Fruit fly (Drosophila melanogaster) whole organism, wandering third instar larva: Measurements from ENCODE around the gene Pli.

Experiments
- Abd-B ChIP-seq: fragments of >200 bp; optimal IDR thresholded peaks from 2 replicates; lab custom pipeline; 2017; ENCODE audit warnings: missing biosample characterization, missing genetic modification characterization
- Dfd ChIP-seq: fragments of >200 bp; optimal IDR thresholded peaks from 2 replicates; lab custom pipeline; 2017; ENCODE audit warnings: missing biosample characterization, missing genetic modification characterization
- Dif ChIP-seq: fragments of 200-275, 200-300 bp; sonication (Bioruptor generic); optimal IDR thresholded peaks from 2 replicates; lab custom pipeline; 2018; ENCODE audit warnings: missing biosample characterization, missing genetic modification characterization; ENCODE audit not compliant: partially characterized antibody
- GATAd ChIP-seq: sonication (Bioruptor generic); optimal IDR thresholded peaks from 2 replicates; lab custom pipeline; 2016; ENCODE audit warnings: missing biosample characterization, missing genetic modification characterization
- HLH106 ChIP-seq: fragments of 200-800 bp; optimal IDR thresholded peaks from 3 replicates; lab custom pipeline; 2019; ENCODE audit warnings: missing biosample characterization, mild to moderate bottlenecking, missing genetic modification characterization, moderate library complexity
- Hnf4 ChIP-seq: fragments of 200-800 bp; sonication (Bioruptor generic); optimal IDR thresholded peaks from 2 replicates; lab custom pipeline; 2016; ENCODE audit warnings: missing biosample characterization, mild to moderate bottlenecking, missing genetic modification characterization
- Hr83 ChIP-seq: fragments of 200-300 bp; sonication (Bioruptor generic); optimal IDR thresholded peaks from 2 replicates; lab custom pipeline; 2016; ENCODE audit warnings: missing biosample characterization, mild to moderate bottlenecking, missing genetic modification characterization, moderate library complexity; ENCODE audit not compliant: poor library complexity, severe bottlenecking
- Jra ChIP-seq: sonication (Bioruptor generic); optimal IDR thresholded peaks from 2 replicates; lab custom pipeline; 2016; ENCODE audit warnings: missing biosample characterization, missing genetic modification characterization
- Mio ChIP-seq: sonication (Bioruptor generic); optimal IDR thresholded peaks from 2 replicates; lab custom pipeline; 2016; ENCODE audit warnings: missing biosample characterization, missing genetic modification characterization
- Myc ChIP-seq: fragments of >200 bp; optimal IDR thresholded peaks from 2 replicates; lab custom pipeline; 2017
- OdsH ChIP-seq: fragments of 200-800 bp; sonication (Bioruptor generic); optimal IDR thresholded peaks from 2 replicates; lab custom pipeline; 2016; ENCODE audit warnings: missing biosample characterization, mild to moderate bottlenecking, missing genetic modification characterization
- Rel ChIP-seq, 2 experiments: fragments of 200-800 bp; sonication (Bioruptor generic) in 1 of 2; optimal IDR thresholded peaks; 2 replicates in 1 of 2; 3 replicates in 1 of 2; lab custom pipeline; 2016 to 2019; ENCODE audit warnings: mild to moderate bottlenecking in 2 of 2, missing biosample characterization in 2 of 2, missing genetic modification characterization in 2 of 2, moderate library complexity in 1 of 2
- Sp1 ChIP-seq: fragments of 200-800 bp; sonication (Bioruptor generic); optimal IDR thresholded peaks from 3 replicates; lab custom pipeline; 2019; ENCODE audit warnings: missing biosample characterization, mild to moderate bottlenecking, missing genetic modification characterization, moderate library complexity
- Vsx2 ChIP-seq: fragments of 200-300, 225-300 bp; sonication (Bioruptor generic); optimal IDR thresholded peaks from 2 replicates; lab custom pipeline; 2018; ENCODE audit warnings: missing biosample characterization, missing genetic modification characterization; ENCODE audit not compliant: partially characterized antibody
- br ChIP-seq: fragments of 200-800 bp; sonication (Bioruptor generic); optimal IDR thresholded peaks from 2 replicates; lab custom pipeline; 2016; ENCODE audit warnings: missing biosample characterization, missing genetic modification characterization
- brk ChIP-seq: fragments of 200-800 bp; sonication (Bioruptor generic); optimal IDR thresholded peaks from 2 replicates; lab custom pipeline; 2016; ENCODE audit warnings: missing biosample characterization, mild to moderate bottlenecking, missing genetic modification characterization
- dl ChIP-seq, 2 experiments: fragments of 175-275, 200-275 bp in 1 of 2; fragments of 200-275 bp in 1 of 2; sonication (Bioruptor generic); optimal IDR thresholded peaks; lab custom pipeline; 2018; ENCODE audit warnings: mild to moderate bottlenecking in 2 of 2, missing biosample characterization in 2 of 2, missing genetic modification characterization in 2 of 2, moderate library complexity in 2 of 2; ENCODE audit not compliant: partially characterized antibody in 2 of 2, insufficient read depth in 1 of 2
- dmrt93B ChIP-seq: fragments of 200-800 bp; sonication (Bioruptor generic); optimal IDR thresholded peaks from 2 replicates; lab custom pipeline; 2018; ENCODE audit warnings: missing biosample characterization, mild to moderate bottlenecking, missing genetic modification characterization
- dsf ChIP-seq: sonication (Bioruptor generic); optimal IDR thresholded peaks from 2 replicates; lab custom pipeline; 2016; ENCODE audit warnings: missing biosample characterization, missing genetic modification characterization, borderline replicate concordance
- ey ChIP-seq: fragments of 200-800 bp; sonication (Bioruptor generic); optimal IDR thresholded peaks from 2 replicates; lab custom pipeline; 2016; ENCODE audit warnings: missing biosample characterization, missing genetic modification characterization
- foxo ChIP-seq, 2 experiments: fragments of 200-800 bp; sonication (Bioruptor generic); optimal IDR thresholded peaks; 2 replicates in 1 of 2; 3 replicates in 1 of 2; lab custom pipeline; 2016 to 2017; ENCODE audit warnings: missing biosample characterization in 2 of 2, missing genetic modification characterization in 2 of 2
- fru ChIP-seq: fragments of 200-800 bp; sonication (Bioruptor generic); optimal IDR thresholded peaks from 3 replicates; lab custom pipeline; 2016; ENCODE audit warnings: missing biosample characterization, mild to moderate bottlenecking, missing genetic modification characterization
- h ChIP-seq: fragments of 200-800 bp; sonication (Bioruptor generic); optimal IDR thresholded peaks from 3 replicates; lab custom pipeline; 2016; ENCODE audit warnings: missing biosample characterization, mild to moderate bottlenecking, missing genetic modification characterization
- jim ChIP-seq: fragments of 175-275, 200-325 bp; sonication (Bioruptor generic); optimal IDR thresholded peaks from 2 replicates; lab custom pipeline; 2016; ENCODE audit warnings: missing biosample characterization, mild to moderate bottlenecking, missing genetic modification characterization
- pan ChIP-seq: fragments of >200 bp; optimal IDR thresholded peaks from 2 replicates; lab custom pipeline; 2017
- psq ChIP-seq: fragments of 200-800 bp; sonication (Bioruptor generic); optimal IDR thresholded peaks from 3 replicates; lab custom pipeline; 2017; ENCODE audit warnings: missing biosample characterization, mild to moderate bottlenecking, missing genetic modification characterization, moderate library complexity
- rgr ChIP-seq: fragments of 200-800 bp; sonication (Bioruptor generic); optimal IDR thresholded peaks from 3 replicates; lab custom pipeline; 2016; ENCODE audit warnings: missing biosample characterization, mild to moderate bottlenecking, missing genetic modification characterization
- sage ChIP-seq: fragments of 200-800 bp; sonication (Bioruptor generic); optimal IDR thresholded peaks from 2 replicates; lab custom pipeline; 2016; ENCODE audit warnings: missing biosample characterization, mild to moderate bottlenecking, missing genetic modification characterization
- tai ChIP-seq: sonication (Bioruptor generic); optimal IDR thresholded peaks from 2 replicates; lab custom pipeline; 2016; ENCODE audit warnings: missing biosample characterization, missing genetic modification characterization
- usp ChIP-seq: fragments of >200 bp; optimal IDR thresholded peaks from 2 replicates; lab custom pipeline; 2017; ENCODE audit warnings: missing biosample characterization, missing genetic modification characterization
- woc ChIP-seq: sonication (Bioruptor generic); optimal IDR thresholded peaks from 2 replicates; lab custom pipeline; 2016; ENCODE audit warnings: missing biosample characterization, mild to moderate bottlenecking, missing genetic modification characterization

Gene Pli

DNA sequence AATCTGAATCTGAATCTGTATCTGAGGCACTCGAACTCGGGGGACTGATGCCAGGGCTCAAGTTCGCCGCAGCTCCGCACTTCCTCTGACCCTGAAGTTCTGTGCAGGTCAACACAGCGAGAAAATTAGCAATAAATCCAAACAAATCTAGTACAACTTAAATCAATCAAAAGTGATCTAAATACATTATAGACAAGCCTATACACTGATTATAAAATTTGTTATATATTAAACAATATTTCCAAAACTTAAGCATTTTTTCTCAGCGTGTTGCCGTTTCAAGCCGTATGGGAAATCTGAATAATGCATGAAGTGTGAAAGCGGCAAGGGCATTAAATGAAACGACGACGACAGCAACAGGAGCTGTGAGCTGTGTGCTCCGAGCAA, 25.2 kb upstream of the Pli start (continued):
- TF ChIP-seq Rel (GFP tag; optimal IDR thresholded peaks at IDR 0.05; lab: Kevin White, UChicago): peak; percentile 79
- peak; percentile 68 for TF ChIP-seq Rel (tag; optimal IDR thresholded peaks at IDR 0.05; lab: Kevin White, UChicago)
- TF ChIP-seq Hnf4: peak; percentile 92
- TF ChIP-seq, all 38 proteins: peak for 23

DNA sequence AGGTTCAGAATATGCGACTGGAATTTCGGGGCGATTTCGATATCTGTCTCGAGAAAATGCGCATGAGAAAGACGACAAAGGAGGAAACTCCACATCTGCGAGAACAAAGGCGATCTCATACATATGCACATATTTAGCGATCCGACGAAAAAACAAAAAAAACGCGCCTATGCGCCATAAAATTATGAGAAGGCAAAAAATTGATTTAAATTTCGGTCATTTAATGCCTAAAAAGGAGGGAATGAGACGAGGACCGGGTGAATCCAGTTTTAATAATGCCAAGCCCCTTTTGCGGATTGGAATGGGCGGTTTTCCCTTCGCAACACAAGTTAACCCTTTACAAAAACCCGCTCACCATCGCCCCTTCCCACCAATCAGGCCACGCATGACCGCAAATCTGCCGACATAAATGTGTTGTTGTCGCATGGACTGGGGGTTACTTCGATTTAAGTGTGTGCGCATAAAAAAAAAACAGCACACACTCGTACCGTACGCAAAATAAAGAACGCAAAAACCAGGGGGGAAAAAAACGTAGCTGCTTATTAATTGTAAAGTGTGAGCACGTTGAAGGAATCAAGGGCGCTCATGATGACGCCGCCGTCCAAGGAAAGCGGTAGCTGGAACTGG, 24.7 kb upstream of the Pli start:
- TF ChIP-seq Abd-B (no peak), Myc (lab: Kevin White, UChicago) (no peak), pan (lab: Kevin White, UChicago) (no peak), Vsx2 (GFP tag; lab: Kevin White, UChicago) (peak; percentile 3), Dif (GFP tag; lab: Kevin White, UChicago) (peak; percentile 1), brk (no peak), ey (no peak)

DNA sequence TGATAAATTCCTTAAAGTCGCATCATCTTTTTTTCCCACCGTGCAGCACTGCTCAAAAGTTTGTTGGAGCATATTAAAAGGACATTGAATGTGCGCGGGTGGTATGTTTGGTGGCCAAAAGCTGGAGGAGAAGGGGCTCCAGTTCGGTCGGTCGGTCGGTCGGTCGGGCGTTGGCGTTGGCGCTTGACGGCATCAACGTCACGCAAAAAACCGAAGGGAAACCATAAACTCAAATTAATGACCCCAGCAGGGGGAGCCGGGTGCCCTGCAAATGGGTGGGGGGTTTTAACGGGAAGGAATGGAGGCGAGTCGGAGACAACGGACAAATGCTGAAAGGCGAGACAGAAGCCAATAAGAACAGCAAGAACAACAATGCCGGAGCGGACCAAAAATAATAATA, 22.5 kb upstream of the Pli start:
- TF ChIP-seq Hr83 (GFP tag; lab: Kevin White, UChicago) (no peak), sage (no peak), pan (lab: Kevin White, UChicago) (no peak), Dfd (peak; percentile 41), ey (no peak)
- TF ChIP-seq, all 38 proteins: peak for 1

DNA sequence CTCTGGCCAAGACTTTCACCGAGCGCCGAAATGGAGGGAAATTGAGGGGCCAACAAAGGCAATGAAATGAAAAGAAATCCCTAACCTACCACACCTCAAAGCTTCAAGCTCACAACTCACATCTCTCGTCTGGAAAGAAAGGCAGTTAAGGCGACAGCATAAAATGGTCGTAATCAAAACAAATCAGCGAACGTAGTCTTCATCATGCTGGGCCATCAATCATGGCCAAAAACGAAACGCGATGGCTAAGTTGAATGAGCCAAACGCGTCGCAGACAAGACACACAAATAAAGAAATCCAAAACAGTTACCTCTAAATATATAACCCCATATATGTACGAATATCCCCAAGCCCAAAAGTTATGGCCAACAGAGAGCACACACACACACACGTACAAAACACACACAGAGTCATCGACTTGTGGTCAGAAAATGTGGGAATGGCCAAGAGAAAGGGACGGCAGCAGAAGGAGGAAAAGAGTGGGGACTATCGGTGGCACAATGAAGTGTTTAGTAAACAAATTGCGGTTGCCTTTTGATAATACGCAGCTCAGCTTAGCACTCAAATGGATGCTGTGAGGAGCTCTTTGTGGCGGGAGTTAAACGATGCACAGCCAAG, 21.3 kb upstream of the Pli start:
- TF ChIP-seq usp (no peak), Dfd (peak; percentile 11), fru (GFP tag; lab: Kevin White, UChicago) (no peak)

DNA sequence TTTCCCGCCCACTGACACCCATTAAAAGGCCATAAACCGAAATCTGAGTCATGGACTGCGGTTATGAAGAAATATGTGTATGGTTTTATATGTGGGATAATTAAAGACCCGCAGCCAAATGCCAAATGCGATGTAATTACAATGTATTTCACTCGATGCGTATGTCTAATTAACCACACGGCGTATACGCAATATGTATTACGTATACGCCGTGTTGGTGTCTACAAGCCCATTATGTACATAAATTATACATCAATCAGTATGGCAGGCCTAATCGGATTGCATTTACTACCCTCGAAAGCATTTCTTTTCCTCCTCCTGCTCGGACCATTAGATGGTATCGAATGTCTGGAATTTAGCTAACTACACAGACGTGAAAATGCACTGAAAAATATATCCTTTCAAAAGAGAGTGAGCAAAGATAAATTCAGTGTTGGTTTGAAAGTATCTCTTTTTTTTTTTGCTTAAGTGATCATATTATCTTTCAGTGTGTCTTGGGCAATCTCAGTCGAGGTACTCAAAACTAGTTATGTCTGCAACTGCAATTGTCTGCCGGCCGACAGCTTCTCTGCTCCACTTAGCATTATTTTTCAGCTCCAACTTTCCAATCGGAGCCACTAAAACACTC, 20.5 kb upstream of the Pli start:
- TF ChIP-seq dl (GFP tag; optimal IDR thresholded peaks at IDR 0.05; lab: Kevin White, UChicago; ENCODE audit: insufficient read depth in 1 of 2, partially characterized antibody in 2 of 2): no peak
- TF ChIP-seq dmrt93B (GFP tag; lab: Kevin White, UChicago): no peak
- TF ChIP-seq woc (GFP tag; lab: Kevin White, UChicago): no peak
- no peak for TF ChIP-seq psq (GFP tag; lab: Kevin White, UChicago)
- TF ChIP-seq Myc (lab: Kevin White, UChicago): no peak
- TF ChIP-seq Abd-B: no peak
- TF ChIP-seq Mio (GFP tag; lab: Kevin White, UChicago): no peak
- no peak for TF ChIP-seq Dif (GFP tag; lab: Kevin White, UChicago)
- no peak for TF ChIP-seq sage

DNA sequence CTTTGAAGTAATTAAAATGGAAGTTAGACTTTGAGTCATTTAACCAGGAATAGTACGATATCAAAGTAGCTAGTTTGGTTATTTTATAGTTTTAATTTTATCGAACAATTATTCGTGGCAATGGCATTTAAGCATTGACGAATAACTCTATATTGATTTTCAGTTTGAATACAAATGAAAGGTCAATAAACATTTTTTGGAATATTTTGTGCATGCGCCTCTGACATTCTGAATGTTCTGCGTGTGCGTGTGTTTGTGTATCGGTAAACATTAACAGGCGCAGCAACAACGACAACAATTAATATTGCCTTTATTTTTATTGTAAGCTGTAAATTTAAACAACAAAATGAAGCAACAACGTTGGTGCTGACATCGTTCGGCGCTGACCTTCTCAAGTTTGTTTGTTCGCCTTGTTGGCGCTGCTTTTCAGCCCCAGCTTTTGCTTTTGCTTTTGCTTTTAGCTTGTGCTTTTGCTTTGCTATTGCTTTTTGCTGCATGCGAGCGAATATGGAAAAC, 19.6 kb upstream of the Pli start:
- TF ChIP-seq rgr (peak; percentile 72), brk (peak; percentile 49), HLH106 (tag; lab: Kevin White, UChicago) (peak; percentile 55), psq (GFP tag; lab: Kevin White, UChicago) (peak; percentile 61), dmrt93B (GFP tag; lab: Kevin White, UChicago) (peak; percentile 48), pan (lab: Kevin White, UChicago) (no peak), jim (GFP tag; lab: Kevin White, UChicago) (no peak), GATAd (GFP tag; lab: Kevin White, UChicago) (no peak), dsf (GFP tag; lab: Kevin White, UChicago) (no peak), tai (peak; percentile 71), woc (GFP tag; lab: Kevin White, UChicago) (peak; percentile 26), ey (peak; percentile 63), Hnf4 (peak; percentile 26), foxo (GFP tag; optimal IDR thresholded peaks at IDR 0.05; lab: Kevin White, UChicago) (peak in 1 of 2 experiments; percentile 53), OdsH (GFP tag; lab: Kevin White, UChicago) (peak; percentile 67), br (GFP tag; lab: Kevin White, UChicago) (peak; percentile 67), h (GFP tag; lab: Kevin White, UChicago) (peak; percentile 75), Jra (GFP tag; lab: Kevin White, UChicago) (peak; percentile 7), fru (GFP tag; lab: Kevin White, UChicago) (peak; percentile 53), Dfd (no peak), Sp1 (peak; percentile 62)
- TF ChIP-seq, all 38 proteins: peak for 16
